Worm (Caenorhabditis elegans): ENCODE measurements around the gene haf-3.
"Not testable (repeated sequence)": the region's sequence is repeated elsewhere in the genome, so short reads cannot be mapped to it uniquely, and the experiment has no call there.

DNA sequence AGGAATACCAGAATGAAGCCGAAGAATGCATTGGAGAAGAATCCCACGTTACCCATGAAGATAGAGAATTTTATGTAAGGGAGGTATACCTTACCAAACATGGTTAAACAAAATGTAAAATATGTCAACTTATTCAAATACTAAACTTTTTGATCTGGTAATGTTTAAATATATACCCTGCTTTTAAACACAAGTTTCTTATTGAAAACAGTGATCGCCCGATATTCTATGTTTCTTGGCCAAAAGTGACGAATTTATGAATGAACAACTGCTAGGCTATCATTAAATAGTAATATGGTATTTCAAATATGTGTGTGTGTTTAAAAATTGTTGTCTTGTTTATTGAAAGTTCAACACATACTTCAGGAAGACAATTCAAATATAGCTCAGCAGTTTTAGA is 17.6 kb downstream of the haf-3 start, which contains the start of gene T23D5.8:
- not testable (repeated sequence) for TF ChIP-seq ceh-88 (GFP tag; IDR thresholded peaks at IDR 0.05); nhr-237 (tag; optimal IDR thresholded peaks at IDR 0.05); sptf-1 (tag; optimal IDR thresholded peaks at IDR 0.05); alr-1 (tag; optimal IDR thresholded peaks at IDR 0.05; ENCODE audit: borderline replicate concordance); fos-1 (tag; optimal IDR thresholded peaks at IDR 0.05); lin-13 (GFP tag; optimal IDR thresholded peaks at IDR 0.05)
